Worm (Caenorhabditis elegans): ENCODE data around the gene scl-21.
A peak's percentile ranks its signal among the peaks of the same experiment; 100 is the strongest.

scl-21 gene

DNA sequence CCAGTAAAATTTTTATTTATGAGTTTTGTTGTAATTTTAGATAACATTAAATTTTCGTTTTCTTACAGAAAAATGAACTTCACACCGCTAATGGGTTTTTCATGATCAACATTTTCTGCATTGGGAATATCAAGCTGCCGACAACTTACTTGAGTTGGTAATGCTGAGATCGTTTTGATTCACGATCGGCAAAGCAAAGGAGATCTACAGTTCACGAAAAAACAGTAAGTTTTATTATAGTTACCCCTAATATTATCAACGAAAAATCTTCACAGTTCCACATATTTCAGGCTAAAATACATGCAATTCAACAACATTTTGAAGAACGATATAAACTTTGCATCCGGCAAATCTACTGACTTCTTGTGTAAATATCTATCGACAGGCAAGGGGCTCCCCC is 13.0 kb downstream of the scl-21 start, which contains the start of gene Y43F8B.22:
TSS of gene Y43F8B.22 (plus strand) at position 301 of the 400 bp plus-strand sequence.
- TF ChIP-seq aha-1 (tag) (peak; percentile 68), zfp-3 (GFP tag; conservative IDR thresholded peaks at IDR 0.05) (no peak), Y105C5A.15 (GFP tag; IDR thresholded peaks at IDR 0.05) (no peak)

DNA sequence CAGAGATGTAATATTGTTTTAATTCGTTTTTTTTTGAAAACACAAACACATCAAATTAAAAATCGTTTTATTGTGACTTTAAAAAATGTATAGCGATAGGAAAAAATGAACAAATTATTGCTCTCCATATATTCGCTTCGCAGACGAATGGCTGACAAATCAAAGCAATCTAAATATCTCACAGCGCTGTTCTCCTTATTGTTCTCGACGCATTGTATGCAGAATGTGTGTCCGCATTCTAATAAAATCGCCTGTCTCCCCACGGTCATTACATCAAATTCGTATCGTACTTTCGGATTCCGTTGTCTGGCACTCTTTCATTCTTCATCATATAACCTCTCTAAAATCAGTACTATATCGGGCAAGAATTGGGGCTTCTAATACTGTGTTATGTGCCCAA is 17.6 kb downstream of the scl-21 start, which contains the start of gene Y43F8B.9:
TSS of gene Y43F8B.9 (plus strand) at position 301 of the 400 bp plus-strand sequence.
- no peak for TF ChIP-seq nhr-76 (tag; optimal IDR thresholded peaks at IDR 0.05)
- TF ChIP-seq snpc-4 (tag; optimal IDR thresholded peaks at IDR 0.05): no peak
- TF ChIP-seq pha-4 (GFP tag; IDR thresholded peaks at IDR 0.05): no peak
- no peak for TF ChIP-seq pha-4 (tag; optimal IDR thresholded peaks at IDR 0.05)
- TF ChIP-seq R02D3.7 (tag; optimal IDR thresholded peaks at IDR 0.05): no peak
- TF ChIP-seq lir-3 (tag; optimal IDR thresholded peaks at IDR 0.05): no peak
- TF ChIP-seq nhr-42 (GFP tag; IDR thresholded peaks at IDR 0.05): no peak
- TF ChIP-seq pqm-1 (tag; optimal IDR thresholded peaks at IDR 0.05): no peak

DNA sequence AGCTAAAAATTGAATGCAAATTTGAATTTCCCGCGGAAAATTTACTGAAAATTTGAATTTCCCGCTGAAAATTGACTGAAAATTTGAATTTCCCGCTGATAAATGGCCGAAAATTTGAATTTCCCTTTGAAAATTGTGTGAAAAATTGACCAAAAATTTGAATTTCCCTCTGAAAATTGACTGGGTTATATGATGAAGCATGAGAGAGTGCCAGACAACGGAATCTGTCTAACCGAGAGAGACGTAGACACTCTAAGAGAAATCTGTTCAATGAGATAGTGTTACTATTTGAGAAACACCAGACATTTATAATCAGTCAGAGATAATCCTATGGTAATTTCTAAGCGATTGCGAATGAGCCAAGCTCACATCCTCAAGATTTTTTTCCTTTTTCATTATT is 18.2 kb downstream of the scl-21 start:
- TF ChIP-seq set-16 (GFP tag; IDR thresholded peaks at IDR 0.05): no peak
- TF ChIP-seq mep-1 (tag; optimal IDR thresholded peaks at IDR 0.05): no peak
- no peak for TF ChIP-seq fos-1 (tag; optimal IDR thresholded peaks at IDR 0.05)
- TF ChIP-seq mdl-1 (tag; optimal IDR thresholded peaks at IDR 0.05): no peak
- TF ChIP-seq R02D3.7 (tag; optimal IDR thresholded peaks at IDR 0.05): no peak
- no peak for TF ChIP-seq ces-1 (GFP tag; optimal IDR thresholded peaks at IDR 0.05)
- no peak for TF ChIP-seq sdz-12 (GFP tag; optimal IDR thresholded peaks at IDR 0.05)
- no peak for TF ChIP-seq zfp-3 (GFP tag; conservative IDR thresholded peaks at IDR 0.05)
- no peak for TF ChIP-seq unc-130 (GFP tag; optimal IDR thresholded peaks at IDR 0.05)
- no peak for TF ChIP-seq nhr-11 (tag; optimal IDR thresholded peaks at IDR 0.05)
- TF ChIP-seq aha-1 (tag): no peak

DNA sequence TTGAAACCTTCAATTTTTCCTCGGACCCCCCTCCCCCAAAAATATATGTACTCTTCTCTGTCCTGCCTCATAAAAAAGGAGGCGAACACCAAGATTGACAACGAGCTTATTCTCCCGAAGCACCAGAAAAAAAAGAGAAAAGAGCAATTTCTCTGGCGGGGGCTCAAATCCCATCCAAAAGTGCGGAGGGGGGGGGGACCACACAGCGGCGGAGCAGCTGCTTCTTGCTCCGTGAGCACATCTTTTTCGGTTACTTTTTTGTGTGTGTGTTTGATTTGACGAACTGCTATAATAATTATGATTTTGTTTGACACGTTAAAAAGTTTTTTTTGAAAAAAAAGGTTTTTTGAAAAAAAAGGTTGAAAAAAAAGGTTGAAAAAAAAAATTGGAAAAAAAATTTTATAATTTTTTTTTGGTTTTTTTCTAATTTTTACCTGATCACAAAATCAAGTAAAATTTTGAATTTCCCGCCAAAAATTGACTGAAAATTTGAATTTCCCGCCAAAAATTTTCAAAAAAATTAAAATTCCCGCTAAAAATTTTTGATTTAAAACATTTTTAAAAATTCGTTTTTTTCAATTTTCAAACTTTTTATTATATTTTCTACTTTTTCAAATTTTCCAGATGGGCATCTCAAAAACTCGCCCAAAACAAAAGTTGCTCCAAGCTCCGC is 21.5 kb downstream of the scl-21 start, which contains the start of gene Y43F8B.10:
TSS of gene Y43F8B.10 (plus strand) at position 623 of the 673 bp plus-strand sequence.
- no peak for TF ChIP-seq aly-2 (tag; optimal IDR thresholded peaks at IDR 0.05)
- peak; percentile 52; the same call in 1 of the 2 replicates for TF ChIP-seq set-16 (GFP tag; IDR thresholded peaks at IDR 0.05)

DNA sequence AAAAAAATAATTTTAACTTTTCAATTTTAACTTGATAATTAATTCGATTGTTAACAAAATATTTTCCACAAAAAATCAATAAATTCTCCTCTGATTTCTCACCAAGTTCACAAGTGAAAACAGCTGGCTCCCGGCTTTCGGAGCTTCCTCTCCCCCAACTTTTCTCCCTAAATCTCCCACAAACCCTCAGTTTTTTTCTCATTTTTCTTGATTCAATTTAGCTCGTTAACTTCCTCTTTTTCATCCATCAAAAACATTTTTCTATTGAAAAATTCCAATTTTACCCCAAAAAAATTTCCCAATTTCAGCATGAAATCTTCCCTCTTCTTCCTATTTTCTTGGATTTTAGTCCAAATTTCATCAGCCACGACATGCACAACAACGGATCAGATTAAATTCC is 25.1 kb downstream of the scl-21 start, which contains the start of gene Y43F8B.11:
TSS of gene Y43F8B.11 (plus strand) at position 301 of the 400 bp plus-strand sequence.
- no peak for TF ChIP-seq lin-29 (GFP tag; IDR thresholded peaks at IDR 0.05)
- peak; percentile 62 for TF ChIP-seq aha-1 (tag)

DNA sequence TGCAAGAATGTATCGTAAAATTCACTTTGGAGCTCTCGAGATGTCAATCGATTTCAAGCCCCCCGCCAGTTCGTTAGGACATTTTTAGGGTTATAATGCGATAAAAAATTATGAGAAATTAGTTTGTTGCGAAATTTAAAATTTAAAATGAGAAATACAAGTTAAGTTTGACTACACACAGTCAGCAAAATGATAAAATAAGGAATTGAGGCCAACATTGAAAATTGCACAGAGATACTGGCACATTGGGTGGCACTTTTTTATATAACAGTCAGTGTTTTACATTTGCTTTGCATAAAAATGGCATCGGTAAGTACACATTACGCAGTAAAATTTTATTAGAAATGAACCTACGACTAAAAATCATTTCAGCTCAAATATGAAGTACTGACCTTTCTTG is 27.4 kb downstream of the scl-21 start, which contains the start of gene Y43F8B.12:
TSS of gene Y43F8B.12 (plus strand) at position 301 of the 400 bp plus-strand sequence.
- TF ChIP-seq ceh-20 (GFP tag; IDR thresholded peaks at IDR 0.05): no peak
- TF ChIP-seq lin-38 (GFP tag; IDR thresholded peaks at IDR 0.05): no peak
- TF ChIP-seq zip-11 (GFP tag; IDR thresholded peaks at IDR 0.05): no peak
- TF ChIP-seq R02D3.7 (tag; optimal IDR thresholded peaks at IDR 0.05): no peak
- no peak for TF ChIP-seq dmd-9 (GFP tag; IDR thresholded peaks at IDR 0.05)

DNA sequence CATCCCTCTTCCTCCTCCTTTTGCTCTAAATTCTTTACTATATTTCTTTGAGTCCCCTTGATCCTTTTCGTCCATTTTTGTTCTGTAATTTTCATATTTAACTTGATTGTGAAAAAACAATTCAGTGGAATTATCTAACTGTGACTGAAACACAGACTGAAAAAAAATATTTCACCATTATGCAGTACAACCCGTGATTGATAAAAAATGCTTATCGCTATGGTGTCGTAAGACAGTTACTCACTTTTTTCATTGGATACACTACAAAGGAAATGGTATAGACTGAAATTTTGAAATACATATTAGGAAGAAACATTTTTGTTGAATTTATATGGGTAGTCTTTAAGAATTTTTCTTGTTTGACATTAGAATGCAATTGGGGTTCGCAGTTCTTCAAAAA is 27.9 kb downstream of the scl-21 start, which contains the start of gene Y43F8B.23:
TSS of gene Y43F8B.23 (minus strand) at position 75 of the 400 bp plus-strand sequence.
- TF ChIP-seq dve-1 (tag; optimal IDR thresholded peaks at IDR 0.05; ENCODE audit: insufficient read depth) (peak; percentile 61), nhr-77 (tag; optimal IDR thresholded peaks at IDR 0.05) (peak; percentile 26), zip-2 (tag; optimal IDR thresholded peaks at IDR 0.05) (no peak), daf-16 (GFP tag; optimal IDR thresholded peaks at IDR 0.05) (no peak), daf-16 (tag; optimal IDR thresholded peaks at IDR 0.05) (peak; percentile 11), unc-62 (GFP tag; optimal IDR thresholded peaks at IDR 0.05 in 1 of 2) (peak in 1 of 2 experiments; percentile 40), unc-62 (tag; optimal IDR thresholded peaks at IDR 0.05) (no peak), Y48G9A.11 (GFP tag; IDR thresholded peaks at IDR 0.05) (no peak), pqm-1 (tag; optimal IDR thresholded peaks at IDR 0.05) (peak; percentile 92), nhr-28 (tag; optimal IDR thresholded peaks at IDR 0.05) (peak; percentile 91), daf-12 (tag; optimal IDR thresholded peaks at IDR 0.05) (no peak), nhr-48 (tag; optimal IDR thresholded peaks at IDR 0.05) (no peak), dmd-6 (GFP tag; IDR thresholded peaks at IDR 0.05) (peak; percentile 56), Y105C5A.15 (GFP tag; IDR thresholded peaks at IDR 0.05) (no peak), lin-39 (tag; optimal IDR thresholded peaks at IDR 0.05) (no peak), hlh-11 (tag; optimal IDR thresholded peaks at IDR 0.05) (peak; percentile 24), hlh-30 (tag; optimal IDR thresholded peaks at IDR 0.05; ENCODE audit: insufficient read depth) (peak; percentile 27), T20F7.1 (GFP tag; optimal IDR thresholded peaks at IDR 0.05) (peak; percentile 11)
